Worm (Caenorhabditis elegans) whole organism, L1 larva: ENCODE data around the gene skr-13.

Experiments
- alr-1 ChIP-seq: fragments of 200-800 bp; sonication (Bioruptor generic); optimal IDR thresholded peaks from 2 replicates; lab custom pipeline; 2018; ENCODE audit warnings: borderline replicate concordance, mild to moderate bottlenecking, missing genetic modification characterization, missing compliant biosample characterization
- dpl-1 ChIP-seq, 3 experiments: fragments of 150-350 bp in 2 of 3; sonication (generic microtip) in 1 of 3; optimal IDR thresholded peaks; 2 replicates each; lab custom pipeline; 2014 to 2017; ENCODE audit warnings: missing biosample characterization in 3 of 3, missing genetic modification characterization in 3 of 3, missing genetic modification reagents in 3 of 3
- efl-1 ChIP-seq, 4 experiments: fragments of 150-350 bp; optimal IDR thresholded peaks in 3 of 4; peaks in 1 of 4; 1 replicate in 1 of 4; 2 replicates in 3 of 4; lab custom pipeline; 2014; ENCODE audit warnings: missing biosample characterization in 2 of 4, missing genetic modification characterization in 2 of 4, missing genetic modification reagents in 2 of 4
- egl-27 ChIP-seq, 2 experiments: fragments of 150-350 bp in 1 of 2; sonication (generic microtip); optimal IDR thresholded peaks; 3 replicates each; lab custom pipeline; 2017 to 2018; ENCODE audit warnings: missing biosample characterization in 2 of 2, missing genetic modification characterization in 2 of 2, missing genetic modification reagents in 2 of 2
- lin-39 ChIP-seq: fragments of 150-350 bp; optimal IDR thresholded peaks from 2 replicates; lab custom pipeline; 2014; ENCODE audit warnings: missing biosample characterization, missing genetic modification reagents, missing genetic modification characterization
- mef-2 ChIP-seq: fragments of 150-350 bp; optimal IDR thresholded peaks from 2 replicates; lab custom pipeline; 2014; ENCODE audit warnings: missing biosample characterization, missing genetic modification characterization
- nhr-12 ChIP-seq: sonication (generic microtip); optimal IDR thresholded peaks from 2 replicates; lab custom pipeline; 2017; ENCODE audit warnings: missing biosample characterization, missing genetic modification characterization
- nhr-237 ChIP-seq: fragments of 150-350 bp; optimal IDR thresholded peaks from 2 replicates; lab custom pipeline; 2014; ENCODE audit warnings: missing biosample characterization, missing genetic modification characterization
- nhr-28 ChIP-seq: fragments of 150-350 bp; optimal IDR thresholded peaks from 2 replicates; lab custom pipeline; 2014; ENCODE audit warnings: missing biosample characterization, missing genetic modification characterization
- snpc-4 ChIP-seq: fragments of 150-350 bp; optimal IDR thresholded peaks from 2 replicates; lab custom pipeline; 2014; ENCODE audit warnings: missing biosample characterization, missing genetic modification characterization
- unc-86 ChIP-seq: sonication (generic microtip); optimal IDR thresholded peaks from 2 replicates; lab custom pipeline; 2016; ENCODE audit warnings: missing genetic modification characterization, missing compliant biosample characterization

DNA sequence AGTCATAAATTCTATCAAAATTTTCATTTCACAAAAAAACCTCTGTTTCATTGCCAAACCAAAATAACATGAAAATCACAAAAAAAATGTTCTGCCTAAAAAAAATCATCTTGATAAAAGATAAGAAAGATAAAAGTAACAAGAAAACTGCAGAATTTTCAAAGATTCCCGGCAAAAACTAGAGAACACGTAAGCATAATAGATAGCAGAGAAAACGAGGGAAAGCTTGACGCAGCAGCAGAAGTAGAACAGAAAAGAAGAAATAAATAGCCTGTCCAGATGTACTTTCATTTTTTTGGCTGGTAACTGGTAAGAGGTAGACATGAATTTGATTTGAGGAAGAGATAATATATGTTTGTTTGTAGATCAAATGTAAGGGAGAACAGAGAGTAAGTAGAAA lies 48.3 kb upstream of the skr-13 start:
- TF ChIP-seq mef-2 (tag; lab: Kevin White, UChicago) (no peak), nhr-28 (tag; lab: Kevin White, UChicago) (no peak), egl-27 (tag; optimal IDR thresholded peaks at IDR 0.05; lab: Kevin White, UChicago) (no peak), nhr-12 (tag; lab: Kevin White, UChicago) (no peak), lin-39 (no peak), unc-86 (no peak), nhr-237 (tag; lab: Kevin White, UChicago) (no peak), efl-1 (optimal IDR thresholded peaks at IDR 0.05; lab: Kevin White, UChicago) (peak; percentile 17 to 19), efl-1 (GFP tag; optimal IDR thresholded peaks at IDR 0.05 in 1 of 2; lab: Kevin White, UChicago) (no peak), dpl-1 (GFP tag; optimal IDR thresholded peaks at IDR 0.05; lab: Kevin White, UChicago) (peak in 1 of 3 experiments; percentile 0), snpc-4 (no peak), alr-1 (tag; lab: Kevin White, UChicago) (no peak)
